Fruit fly (Drosophila melanogaster) whole organism, pupa: ENCODE results near the gene Ipo9.

Experiments
- CG10348 ChIP-seq: fragments of 200-800 bp; sonication (Bioruptor generic); IDR thresholded peaks from 2 replicates; pipeline ENCODE4 v1.3.6; 2022; ENCODE audit warnings: missing biosample characterization, missing genetic modification characterization
- CG12605 ChIP-seq: fragments of 200-800 bp; sonication (Bioruptor generic); IDR thresholded peaks from 2 replicates; pipeline ENCODE4 v1.3.6; 2022; ENCODE audit warnings: missing biosample characterization, missing genetic modification characterization
- CG13204 ChIP-seq: fragments of 200-800 bp; sonication (Bioruptor generic); optimal IDR thresholded peaks from 2 replicates; lab custom pipeline; 2018; ENCODE audit warnings: missing biosample characterization, mild to moderate bottlenecking, missing genetic modification characterization, moderate library complexity
- CG14655 ChIP-seq: fragments of 200-800 bp; sonication (Bioruptor generic); optimal IDR thresholded peaks from 3 replicates; lab custom pipeline; 2017; ENCODE audit warnings: mild to moderate bottlenecking, missing biosample characterization, missing genetic modification reagents, missing genetic modification characterization
- CG15710 ChIP-seq: fragments of 200-800 bp; sonication (Bioruptor generic); optimal IDR thresholded peaks from 2 replicates; lab custom pipeline; 2018; ENCODE audit warnings: missing biosample characterization, mild to moderate bottlenecking, missing genetic modification characterization, moderate library complexity
- CG17806 ChIP-seq: fragments of 200-800 bp; sonication (Bioruptor generic); optimal IDR thresholded peaks from 2 replicates; lab custom pipeline; 2018; ENCODE audit warnings: missing biosample characterization, mild to moderate bottlenecking, missing genetic modification characterization, moderate library complexity
- CG32121 ChIP-seq: fragments of 200-800 bp; sonication (Bioruptor generic); IDR thresholded peaks from 2 replicates; pipeline ENCODE4 v1.3.6; 2022; ENCODE audit warnings: missing biosample characterization, missing genetic modification characterization
- CG34367 ChIP-seq: fragments of 200-800 bp; sonication (Bioruptor generic); optimal IDR thresholded peaks from 2 replicates; lab custom pipeline; 2018; ENCODE audit warnings: missing biosample characterization, mild to moderate bottlenecking, missing genetic modification characterization
- CG8159 ChIP-seq: fragments of 200-800 bp; sonication (Bioruptor generic); optimal IDR thresholded peaks from 3 replicates; lab custom pipeline; 2018; ENCODE audit warnings: missing biosample characterization, mild to moderate bottlenecking, missing genetic modification characterization, moderate library complexity
- CG8301 ChIP-seq: fragments of 200-800 bp; sonication (Bioruptor generic); optimal IDR thresholded peaks from 2 replicates; lab custom pipeline; 2018; ENCODE audit warnings: missing biosample characterization, mild to moderate bottlenecking, missing genetic modification characterization
- CG9948 ChIP-seq: fragments of 200-800 bp; sonication (Bioruptor generic); optimal IDR thresholded peaks from 2 replicates; lab custom pipeline; 2018; ENCODE audit warnings: missing biosample characterization, mild to moderate bottlenecking, missing genetic modification characterization, moderate library complexity
- D1 ChIP-seq: fragments of 200-800 bp; sonication (Bioruptor generic); optimal IDR thresholded peaks from 2 replicates; lab custom pipeline; 2018; ENCODE audit warnings: missing biosample characterization, mild to moderate bottlenecking, missing genetic modification characterization, moderate library complexity
- EcR ChIP-seq: fragments of 200-800 bp; sonication (Bioruptor generic); optimal IDR thresholded peaks from 3 replicates; lab custom pipeline; 2019; ENCODE audit warnings: missing biosample characterization, missing genetic modification characterization, mild to moderate bottlenecking, moderate library complexity, missing genetic modification reagents
- Ets98B ChIP-seq: fragments of 200-800 bp; sonication (Bioruptor generic); IDR thresholded peaks from 2 replicates; pipeline ENCODE4 v1.3.6; 2022; ENCODE audit warnings: missing biosample characterization, missing genetic modification characterization
- Pif1A ChIP-seq: fragments of 200-800 bp; sonication (Bioruptor generic); optimal IDR thresholded peaks from 3 replicates; lab custom pipeline; 2016; ENCODE audit warnings: missing biosample characterization, missing genetic modification characterization
- Pif1B ChIP-seq: fragments of 200-800 bp; sonication (Bioruptor generic); optimal IDR thresholded peaks from 3 replicates; lab custom pipeline; 2016; ENCODE audit warnings: missing biosample characterization, missing genetic modification characterization
- Snoo ChIP-seq: fragments of 200-800 bp; sonication (Bioruptor generic); optimal IDR thresholded peaks from 3 replicates; lab custom pipeline; 2017; ENCODE audit warnings: missing biosample characterization, mild to moderate bottlenecking, missing genetic modification characterization, inconsistent platforms
- fd96Ca ChIP-seq: fragments of 200-800 bp; sonication (Bioruptor generic); IDR thresholded peaks from 3 replicates; pipeline ENCODE4 v1.3.6; 2022; ENCODE audit warnings: missing biosample characterization, missing genetic modification characterization
- gl ChIP-seq: fragments of 200-800 bp; sonication (Bioruptor generic); optimal IDR thresholded peaks from 2 replicates; lab custom pipeline; 2018; ENCODE audit warnings: missing biosample characterization, mild to moderate bottlenecking, missing genetic modification characterization
- rn ChIP-seq: fragments of 200-800 bp; sonication (Bioruptor generic); IDR thresholded peaks from 2 replicates; pipeline ENCODE4 v1.3.6; 2022; ENCODE audit warnings: missing biosample characterization, missing genetic modification characterization

Gene Ipo9

dm6 chr3R:11372053-11373016, 40.0 kb upstream of the Ipo9 start:
- TF ChIP-seq CG13204 (GFP tag; lab: Kevin White, UChicago) (peak; percentile 57), Pif1A (GFP tag; lab: Kevin White, UChicago) (peak; percentile 5), gl (tag; lab: Kevin White, UChicago) (no peak)

dm6 chr3R:11375142-11375541, 37.2 kb upstream of the Ipo9 start:
- TF ChIP-seq CG8159 (tag; lab: Kevin White, UChicago) (no peak), Ets98B (GFP tag; lab: Robert Waterston, UW) (no peak), CG12605 (GFP tag; lab: Robert Waterston, UW) (no peak), D1 (tag; lab: Kevin White, UChicago) (no peak), CG15710 (tag; lab: Kevin White, UChicago) (no peak), CG17806 (tag; lab: Kevin White, UChicago) (no peak), CG14655 (GFP tag; lab: Kevin White, UChicago) (no peak), rn (GFP tag; lab: Robert Waterston, UW) (no peak), gl (tag; lab: Kevin White, UChicago) (no peak), CG32121 (no peak), Pif1A (GFP tag; lab: Kevin White, UChicago) (no peak), CG34367 (tag; lab: Kevin White, UChicago) (no peak)
- TF ChIP-seq, all 21 proteins: peak for 0

- TF ChIP-seq CG17806 (tag; lab: Kevin White, UChicago) = no peak
- TF ChIP-seq CG14655 (GFP tag; lab: Kevin White, UChicago) = no peak
- TF ChIP-seq CG13204 (GFP tag; lab: Kevin White, UChicago) = no peak
- TF ChIP-seq CG32121 = no peak
- TF ChIP-seq Pif1A (GFP tag; lab: Kevin White, UChicago) = no peak
- no peak for TF ChIP-seq fd96Ca (GFP tag; lab: Robert Waterston, UW)
- TF ChIP-seq, all 21 proteins: peak for 0
Measured at dm6 chr3R:11378564-11379112, 33.7 kb upstream of the Ipo9 start.

- TF ChIP-seq CG8159 (tag; lab: Kevin White, UChicago) (no peak), EcR (GFP tag; lab: Kevin White, UChicago) (no peak), Snoo (tag; lab: Kevin White, UChicago) (no peak), D1 (tag; lab: Kevin White, UChicago) (no peak), Pif1A (GFP tag; lab: Kevin White, UChicago) (no peak), CG14655 (GFP tag; lab: Kevin White, UChicago) (no peak), CG15710 (tag; lab: Kevin White, UChicago) (no peak), CG10348 (GFP tag; lab: Robert Waterston, UW) (no peak), rn (GFP tag; lab: Robert Waterston, UW) (no peak), CG8301 (no peak)
Measured at dm6 chr3R:11392805-11393204, 19.5 kb upstream of the Ipo9 start.

- no peak for TF ChIP-seq CG17806 (tag; lab: Kevin White, UChicago)
- TF ChIP-seq gl (tag; lab: Kevin White, UChicago) = no peak
- no peak for TF ChIP-seq CG14655 (GFP tag; lab: Kevin White, UChicago)
- no peak for TF ChIP-seq CG8301
- TF ChIP-seq CG15710 (tag; lab: Kevin White, UChicago) = no peak
- TF ChIP-seq CG9948 = no peak
- no peak for TF ChIP-seq CG12605 (GFP tag; lab: Robert Waterston, UW)
Measured at dm6 chr3R:11393896-11394295, 18.4 kb upstream of the Ipo9 start.

- TF ChIP-seq CG13204 (GFP tag; lab: Kevin White, UChicago) = no peak
- no peak for TF ChIP-seq CG14655 (GFP tag; lab: Kevin White, UChicago)
- TF ChIP-seq CG34367 (tag; lab: Kevin White, UChicago) = no peak
- no peak for TF ChIP-seq CG32121
- TF ChIP-seq EcR (GFP tag; lab: Kevin White, UChicago) = no peak
- no peak for TF ChIP-seq Ets98B (GFP tag; lab: Robert Waterston, UW)
- TF ChIP-seq CG8301 = no peak
- TF ChIP-seq D1 (tag; lab: Kevin White, UChicago) = no peak
- TF ChIP-seq Pif1A (GFP tag; lab: Kevin White, UChicago) = no peak
- TF ChIP-seq gl (tag; lab: Kevin White, UChicago) = no peak
- TF ChIP-seq fd96Ca (GFP tag; lab: Robert Waterston, UW) = no peak
- TF ChIP-seq Snoo (tag; lab: Kevin White, UChicago) = no peak
- no peak for TF ChIP-seq CG10348 (GFP tag; lab: Robert Waterston, UW)
- no peak for TF ChIP-seq CG15710 (tag; lab: Kevin White, UChicago)
- TF ChIP-seq CG8159 (tag; lab: Kevin White, UChicago) = no peak
- no peak for TF ChIP-seq CG17806 (tag; lab: Kevin White, UChicago)
- TF ChIP-seq Pif1B = no peak
Measured at dm6 chr3R:11395541-11395940, 16.8 kb upstream of the Ipo9 start.
